Fruit fly (Drosophila melanogaster): ENCODE results near the gene CG13069.

DNA sequence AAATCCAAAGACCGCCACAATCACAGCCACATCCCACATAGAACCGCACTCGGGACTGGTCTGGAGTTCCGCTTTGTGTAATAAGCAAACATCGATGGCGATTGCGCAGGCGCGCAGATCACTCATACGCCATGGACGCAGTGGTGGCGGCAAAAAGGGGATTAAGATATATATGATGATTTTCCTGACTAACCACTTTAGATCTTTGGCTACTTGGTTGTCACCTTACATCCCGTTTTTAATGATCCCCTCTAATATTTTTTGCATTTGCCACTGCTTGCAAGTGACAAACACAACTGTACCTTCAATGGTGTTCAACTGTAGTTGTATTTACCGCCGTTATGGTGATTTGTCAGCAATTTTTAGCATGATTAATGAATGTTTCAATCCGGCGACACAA, 44.8 kb downstream of the CG13069 start:
- TF ChIP-seq kay (GFP tag; ENCODE audit: borderline replicate concordance) (no peak), CG12768 (GFP tag; optimal IDR thresholded peaks at IDR 0.05) (no peak), CG11617 (GFP tag; optimal IDR thresholded peaks at IDR 0.05) (no peak), ovo (GFP tag; optimal IDR thresholded peaks at IDR 0.05) (no peak)

All from whole organism, adult.